Worm (Caenorhabditis elegans): ENCODE measurements around the gene C01G5.9.

DNA sequence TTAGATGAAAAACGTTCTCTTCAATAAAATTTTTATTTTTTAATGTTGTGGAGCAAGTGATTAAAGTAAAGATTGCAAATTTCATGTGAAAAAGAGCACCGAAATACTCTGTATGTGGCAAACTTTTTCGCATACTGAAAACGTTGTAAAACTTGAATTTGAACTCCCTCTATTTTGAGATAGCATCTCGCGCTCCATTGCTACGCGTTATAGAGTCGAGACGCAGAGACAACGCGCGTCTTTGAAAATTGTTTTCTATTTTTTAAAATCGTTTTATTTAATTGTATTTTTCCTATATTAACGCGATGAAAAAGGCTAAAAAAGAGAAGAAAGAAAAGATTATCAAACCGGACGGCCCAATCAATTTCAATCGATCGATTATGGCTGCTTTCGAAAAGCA is 28.9 kb downstream of the C01G5.9 start, which contains the start of gene fan-1:
- TF ChIP-seq lin-32 (GFP tag; optimal IDR thresholded peaks at IDR 0.05) (no peak), ztf-11 (tag; optimal IDR thresholded peaks at IDR 0.05) (no peak), ceh-43 (GFP tag; optimal IDR thresholded peaks at IDR 0.05) (no peak), elt-1 (tag; optimal IDR thresholded peaks at IDR 0.05; ENCODE audit: borderline replicate concordance, insufficient read depth) (peak; percentile 14), sptf-1 (tag; optimal IDR thresholded peaks at IDR 0.05) (no peak), unc-62 (GFP tag; optimal IDR thresholded peaks at IDR 0.05) (no peak), nhr-28 (tag; optimal IDR thresholded peaks at IDR 0.05) (no peak), mep-1 (tag; optimal IDR thresholded peaks at IDR 0.05) (peak; percentile 36), lin-13 (tag; optimal IDR thresholded peaks at IDR 0.05) (no peak), nhr-76 (tag; optimal IDR thresholded peaks at IDR 0.05) (no peak), unc-120 (tag; optimal IDR thresholded peaks at IDR 0.05; ENCODE audit: poor library complexity, severe bottlenecking) (no peak), mab-5 (tag; optimal IDR thresholded peaks at IDR 0.05) (no peak), lsy-2 (tag; optimal IDR thresholded peaks at IDR 0.05) (no peak), unc-39 (tag; optimal IDR thresholded peaks at IDR 0.05) (no peak)
